Worm (Caenorhabditis elegans): Measurements from ENCODE around the gene C04G6.4.
A peak's percentile ranks its signal among the peaks of the same experiment; 100 is the strongest.

- TF ChIP-seq blmp-1 (tag; optimal IDR thresholded peaks at IDR 0.05), result peak; percentile 87
- TF ChIP-seq nhr-90 (tag; optimal IDR thresholded peaks at IDR 0.05; ENCODE audit: poor library complexity), result peak; percentile 92
- peak; percentile 5 to 98 (median 78) for TF ChIP-seq elt-3 (tag; optimal IDR thresholded peaks at IDR 0.05)
- peak; percentile 89 to 97 (median 94) for TF ChIP-seq ceh-82 (tag; optimal IDR thresholded peaks at IDR 0.05)
- TF ChIP-seq mdl-1 (tag; optimal IDR thresholded peaks at IDR 0.05), result peak in 1 of 2 experiments; percentile 90
- TF ChIP-seq egl-13 (tag; optimal IDR thresholded peaks at IDR 0.05), result peak; percentile 69
Observed at ce11 chrII:5055129-5055666, 28.0 kb downstream of the C04G6.4 start, which contains the start of the genes ify-1 and rpl-22.
